Worm (Caenorhabditis elegans): ENCODE results near the gene F08F8.7.

DNA sequence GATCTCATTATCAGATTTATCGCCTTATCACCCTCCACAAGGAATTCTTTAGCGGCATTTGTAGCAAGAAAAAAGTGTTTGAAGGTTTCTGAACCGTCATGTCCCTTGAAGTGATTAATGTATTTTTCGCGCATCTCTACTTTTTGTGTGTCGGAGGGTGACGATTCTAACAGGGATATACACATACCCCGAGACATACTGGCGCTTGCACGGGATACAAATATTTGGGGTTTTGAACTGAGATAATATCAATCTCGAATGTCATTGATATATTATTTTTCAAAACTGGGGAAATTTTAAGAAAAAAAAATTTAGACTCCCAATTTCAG lies 41.3 kb downstream of the F08F8.7 start:
- TF ChIP-seq efl-3 (GFP tag; optimal IDR thresholded peaks at IDR 0.05) = no peak
- TF ChIP-seq unc-62 (GFP tag; optimal IDR thresholded peaks at IDR 0.05) = no peak
- TF ChIP-seq ztf-11 (tag; optimal IDR thresholded peaks at IDR 0.05) = no peak
- TF ChIP-seq elt-3 (tag; optimal IDR thresholded peaks at IDR 0.05) = peak in 4 of 6 experiments; percentile 20 to 88 (median 44)
- no peak for TF ChIP-seq irx-1 (tag; optimal IDR thresholded peaks at IDR 0.05)
- TF ChIP-seq ama-1 (optimal IDR thresholded peaks at IDR 0.05) = no peak
- no peak for TF ChIP-seq nhr-77 (tag; optimal IDR thresholded peaks at IDR 0.05)
- no peak for TF ChIP-seq unc-86 (tag; optimal IDR thresholded peaks at IDR 0.05)
- TF ChIP-seq fos-1 (tag; optimal IDR thresholded peaks at IDR 0.05) = no peak
- TF ChIP-seq egl-13 (tag; optimal IDR thresholded peaks at IDR 0.05) = no peak
- no peak for TF ChIP-seq unc-130 (tag; optimal IDR thresholded peaks at IDR 0.05)
- no peak for TF ChIP-seq zag-1 (tag; optimal IDR thresholded peaks at IDR 0.05)
- no peak for TF ChIP-seq aly-2 (tag; optimal IDR thresholded peaks at IDR 0.05)
- no peak for TF ChIP-seq mef-2 (tag; optimal IDR thresholded peaks at IDR 0.05)
